Fruit fly (Drosophila melanogaster) whole organism, embryonic: Measurements from ENCODE around the gene Pink1.
A peak's percentile ranks its signal among the peaks of the same experiment; 100 is the strongest.

Source experiments
- Bdp1 ChIP-seq: fragments of 200-800 bp; sonication (Bioruptor generic); optimal IDR thresholded peaks from 3 replicates; lab custom pipeline; 2016; ENCODE audit warnings: missing biosample characterization, missing genetic modification characterization
- CG10462 ChIP-seq: fragments of 200-800 bp; sonication (Bioruptor generic); optimal IDR thresholded peaks from 2 replicates; lab custom pipeline; 2016; ENCODE audit warnings: missing biosample characterization, missing genetic modification characterization
- CG12219 ChIP-seq: fragments of 200-800 bp; sonication (Bioruptor generic); optimal IDR thresholded peaks from 3 replicates; lab custom pipeline; 2018; ENCODE audit warnings: missing biosample characterization, mild to moderate bottlenecking, missing genetic modification characterization
- CG14965 ChIP-seq: fragments of 200-800 bp; sonication (Bioruptor generic); optimal IDR thresholded peaks from 2 replicates; lab custom pipeline; 2016; ENCODE audit warnings: missing biosample characterization, missing genetic modification characterization, borderline replicate concordance
- CG1529 ChIP-seq: fragments of 200-800 bp; sonication (Bioruptor generic); optimal IDR thresholded peaks from 3 replicates; lab custom pipeline; 2018; ENCODE audit warnings: missing biosample characterization, missing genetic modification characterization
- CG17359 ChIP-seq: fragments of 200-800 bp; sonication (Bioruptor generic); optimal IDR thresholded peaks from 3 replicates; lab custom pipeline; 2018; ENCODE audit warnings: missing biosample characterization, mild to moderate bottlenecking, missing genetic modification characterization, moderate library complexity
- CG17385 ChIP-seq: fragments of 200-800 bp; sonication (Bioruptor generic); optimal IDR thresholded peaks from 3 replicates; lab custom pipeline; 2018; ENCODE audit warnings: missing biosample characterization, mild to moderate bottlenecking, missing genetic modification characterization
- CG2129 ChIP-seq: fragments of 200-800 bp; sonication (Bioruptor generic); IDR thresholded peaks from 2 replicates; pipeline ENCODE4 v1.3.6; 2022; ENCODE audit warnings: missing biosample characterization, missing genetic modification characterization; ENCODE audit not compliant: partially characterized antibody
- CG2199 ChIP-seq: fragments of 200-800 bp; sonication (Bioruptor generic); IDR thresholded peaks from 3 replicates; pipeline ENCODE4 v1.3.6; 2022; ENCODE audit warnings: missing biosample characterization, missing genetic modification characterization
- CG2678 ChIP-seq: fragments of 200-800 bp; sonication (Bioruptor generic); optimal IDR thresholded peaks from 3 replicates; lab custom pipeline; 2019; ENCODE audit warnings: missing biosample characterization, mild to moderate bottlenecking, missing genetic modification characterization, moderate library complexity
- CG31224 ChIP-seq: fragments of 200-800 bp; sonication (Bioruptor generic); IDR thresholded peaks from 2 replicates; pipeline ENCODE4 v1.3.6; 2022; ENCODE audit warnings: missing biosample characterization, missing genetic modification characterization
- CG3995 ChIP-seq: fragments of 200-800 bp; sonication (Bioruptor generic); optimal IDR thresholded peaks from 3 replicates; lab custom pipeline; 2016; ENCODE audit warnings: missing biosample characterization, missing genetic modification characterization
- CG42726 ChIP-seq: fragments of 200-800 bp; sonication (Bioruptor generic); IDR thresholded peaks from 2 replicates; pipeline ENCODE4 v1.3.6; 2022; ENCODE audit warnings: missing biosample characterization, missing genetic modification characterization; ENCODE audit not compliant: partially characterized antibody
- CG4282 ChIP-seq: fragments of 200-800 bp; sonication (Bioruptor generic); optimal IDR thresholded peaks from 2 replicates; lab custom pipeline; 2016; ENCODE audit warnings: missing biosample characterization, missing genetic modification characterization
- CG7271 ChIP-seq: fragments of 200-800 bp; sonication (Bioruptor generic); optimal IDR thresholded peaks from 2 replicates; lab custom pipeline; 2018; ENCODE audit warnings: missing biosample characterization, mild to moderate bottlenecking, missing genetic modification characterization, moderate library complexity
- CG7556 ChIP-seq: fragments of 200-800 bp; sonication (Bioruptor generic); optimal IDR thresholded peaks from 2 replicates; lab custom pipeline; 2017; ENCODE audit warnings: missing biosample characterization, mild to moderate bottlenecking, missing genetic modification characterization
- CG7928 ChIP-seq: fragments of 200-800 bp; sonication (Bioruptor generic); optimal IDR thresholded peaks from 2 replicates; lab custom pipeline; 2017; ENCODE audit warnings: missing biosample characterization, mild to moderate bottlenecking, missing genetic modification characterization
- CTCF ChIP-seq: fragments of 200-800 bp; sonication (Bioruptor generic); optimal IDR thresholded peaks from 2 replicates; lab custom pipeline; 2017; ENCODE audit warnings: missing biosample characterization, mild to moderate bottlenecking, missing genetic modification characterization, moderate library complexity
- Camta ChIP-seq: fragments of 200-800 bp; sonication (Bioruptor generic); optimal IDR thresholded peaks from 2 replicates; lab custom pipeline; 2016; ENCODE audit warnings: missing biosample characterization, missing genetic modification characterization
- D19A ChIP-seq: fragments of 200-800 bp; optimal IDR thresholded peaks from 3 replicates; lab custom pipeline; 2019; ENCODE audit warnings: missing biosample characterization, mild to moderate bottlenecking, missing genetic modification characterization, moderate library complexity
- Dll ChIP-seq: fragments of 200-800 bp; sonication (Bioruptor generic); IDR thresholded peaks from 4 replicates; pipeline ENCODE4 v1.3.6; 2022; ENCODE audit warnings: missing biosample characterization, missing genetic modification characterization; ENCODE audit not compliant: partially characterized antibody
- Dp ChIP-seq: fragments of 200-800 bp; sonication (Bioruptor generic); optimal IDR thresholded peaks from 2 replicates; lab custom pipeline; 2018; ENCODE audit warnings: missing biosample characterization, mild to moderate bottlenecking, missing genetic modification characterization, moderate library complexity
- Hmx ChIP-seq: fragments of 200-800 bp; sonication (Bioruptor generic); optimal IDR thresholded peaks from 2 replicates; lab custom pipeline; 2016; ENCODE audit warnings: missing biosample characterization, missing genetic modification characterization
- Max ChIP-seq: fragments of 200-800 bp; sonication (Bioruptor generic); optimal IDR thresholded peaks from 2 replicates; lab custom pipeline; 2016; ENCODE audit warnings: missing biosample characterization, mild to moderate bottlenecking, missing genetic modification characterization
- Nf-YB ChIP-seq: fragments of 200-800 bp; sonication (Bioruptor generic); optimal IDR thresholded peaks from 3 replicates; lab custom pipeline; 2019; ENCODE audit warnings: missing biosample characterization, mild to moderate bottlenecking, missing genetic modification characterization, moderate library complexity
- ac ChIP-seq: fragments of 200-800 bp; sonication (Bioruptor generic); optimal IDR thresholded peaks from 3 replicates; lab custom pipeline; 2017; ENCODE audit warnings: missing biosample characterization, mild to moderate bottlenecking, missing genetic modification characterization
- bcd ChIP-seq: fragments of 200-800 bp; sonication (Bioruptor generic); optimal IDR thresholded peaks from 2 replicates; lab custom pipeline; 2017; ENCODE audit warnings: missing biosample characterization, mild to moderate bottlenecking, missing genetic modification characterization
- fu2 ChIP-seq: fragments of 200-800 bp; sonication (Bioruptor generic); optimal IDR thresholded peaks from 2 replicates; lab custom pipeline; 2016; ENCODE audit warnings: missing biosample characterization, missing genetic modification characterization
- hbn ChIP-seq: fragments of 200-800 bp; sonication (Bioruptor generic); IDR thresholded peaks from 2 replicates; pipeline ENCODE4 v1.3.6; 2022; ENCODE audit warnings: missing biosample characterization, missing genetic modification characterization; ENCODE audit not compliant: partially characterized antibody
- jing ChIP-seq: fragments of 200-800 bp; sonication (Bioruptor generic); optimal IDR thresholded peaks from 2 replicates; lab custom pipeline; 2018; ENCODE audit warnings: missing biosample characterization, mild to moderate bottlenecking, missing genetic modification characterization
- kay ChIP-seq: fragments of 200-800 bp; sonication (Bioruptor generic); optimal IDR thresholded peaks from 2 replicates; lab custom pipeline; 2016; ENCODE audit warnings: missing biosample characterization, missing genetic modification characterization
- nau ChIP-seq: fragments of 200-800 bp; sonication (Bioruptor generic); optimal IDR thresholded peaks from 3 replicates; lab custom pipeline; 2017; ENCODE audit warnings: missing biosample characterization, mild to moderate bottlenecking, missing genetic modification characterization, missing genetic modification reagents
- nmo ChIP-seq: fragments of 200-800 bp; sonication (Bioruptor generic); optimal IDR thresholded peaks from 2 replicates; lab custom pipeline; 2018; ENCODE audit warnings: missing biosample characterization, mild to moderate bottlenecking, missing genetic modification characterization, moderate library complexity
- otp ChIP-seq: fragments of 200-800 bp; sonication (Bioruptor generic); IDR thresholded peaks from 3 replicates; pipeline ENCODE4, ENCODE4 v1.3.6; 2022; ENCODE audit warnings: missing biosample characterization, missing genetic modification characterization
- p53 ChIP-seq: fragments of 200-800 bp; sonication (Bioruptor generic); optimal IDR thresholded peaks from 2 replicates; lab custom pipeline; 2016; ENCODE audit warnings: missing biosample characterization, missing genetic modification characterization
- sc ChIP-seq, 3 experiments: fragments of >200 bp in 2 of 3; fragments of 200-800 bp in 1 of 3; sonication (Bioruptor generic) in 1 of 3; optimal IDR thresholded peaks; 2 replicates in 2 of 3; 3 replicates in 1 of 3; lab custom pipeline; 2017; ENCODE audit warnings: mild to moderate bottlenecking in 1 of 3, missing biosample characterization in 1 of 3, missing genetic modification characterization in 1 of 3, missing genetic modification reagents in 1 of 3
- sd ChIP-seq: fragments of 200-800 bp; sonication (Bioruptor generic); optimal IDR thresholded peaks from 3 replicates; lab custom pipeline; 2018; ENCODE audit warnings: missing biosample characterization, mild to moderate bottlenecking, missing genetic modification characterization, moderate library complexity
- seq ChIP-seq: fragments of 200-800 bp; sonication (Bioruptor generic); IDR thresholded peaks from 2 replicates; pipeline ENCODE4 v1.3.6; 2022; ENCODE audit warnings: missing biosample characterization, missing genetic modification characterization
- tin ChIP-seq: fragments of 200-800 bp; sonication (Bioruptor generic); optimal IDR thresholded peaks from 3 replicates; lab custom pipeline; 2016; ENCODE audit warnings: missing biosample characterization, missing genetic modification characterization
- tll ChIP-seq, 2 experiments: fragments of 200-800 bp in 1 of 2; fragments of >200 bp in 1 of 2; sonication (Bioruptor generic) in 1 of 2; optimal IDR thresholded peaks; 2 replicates each; lab custom pipeline; 2017 to 2019; ENCODE audit warnings: missing biosample characterization in 2 of 2, missing genetic modification characterization in 2 of 2, mild to moderate bottlenecking in 1 of 2, moderate library complexity in 1 of 2
- tna ChIP-seq: fragments of 200-800 bp; sonication (Bioruptor generic); IDR thresholded peaks from 2 replicates; pipeline ENCODE4 v1.3.6; 2022; ENCODE audit warnings: missing biosample characterization, missing genetic modification characterization; ENCODE audit not compliant: partially characterized antibody
- unc-4 ChIP-seq: fragments of 200-800 bp; sonication (Bioruptor generic); IDR thresholded peaks from 2 replicates; pipeline ENCODE4 v1.3.6; 2022; ENCODE audit warnings: missing biosample characterization, missing genetic modification characterization; ENCODE audit not compliant: partially characterized antibody
- wor ChIP-seq: fragments of 200-800 bp; sonication (Bioruptor generic); IDR thresholded peaks from 2 replicates; pipeline ENCODE4 v1.3.6; 2022; ENCODE audit warnings: missing biosample characterization, missing genetic modification characterization
- zfh1 ChIP-seq: fragments of 200-800 bp; sonication (Bioruptor generic); IDR thresholded peaks from 3 replicates; pipeline ENCODE4 v1.3.6; 2022; ENCODE audit warnings: missing biosample characterization, missing genetic modification characterization

The Pink1 gene

DNA sequence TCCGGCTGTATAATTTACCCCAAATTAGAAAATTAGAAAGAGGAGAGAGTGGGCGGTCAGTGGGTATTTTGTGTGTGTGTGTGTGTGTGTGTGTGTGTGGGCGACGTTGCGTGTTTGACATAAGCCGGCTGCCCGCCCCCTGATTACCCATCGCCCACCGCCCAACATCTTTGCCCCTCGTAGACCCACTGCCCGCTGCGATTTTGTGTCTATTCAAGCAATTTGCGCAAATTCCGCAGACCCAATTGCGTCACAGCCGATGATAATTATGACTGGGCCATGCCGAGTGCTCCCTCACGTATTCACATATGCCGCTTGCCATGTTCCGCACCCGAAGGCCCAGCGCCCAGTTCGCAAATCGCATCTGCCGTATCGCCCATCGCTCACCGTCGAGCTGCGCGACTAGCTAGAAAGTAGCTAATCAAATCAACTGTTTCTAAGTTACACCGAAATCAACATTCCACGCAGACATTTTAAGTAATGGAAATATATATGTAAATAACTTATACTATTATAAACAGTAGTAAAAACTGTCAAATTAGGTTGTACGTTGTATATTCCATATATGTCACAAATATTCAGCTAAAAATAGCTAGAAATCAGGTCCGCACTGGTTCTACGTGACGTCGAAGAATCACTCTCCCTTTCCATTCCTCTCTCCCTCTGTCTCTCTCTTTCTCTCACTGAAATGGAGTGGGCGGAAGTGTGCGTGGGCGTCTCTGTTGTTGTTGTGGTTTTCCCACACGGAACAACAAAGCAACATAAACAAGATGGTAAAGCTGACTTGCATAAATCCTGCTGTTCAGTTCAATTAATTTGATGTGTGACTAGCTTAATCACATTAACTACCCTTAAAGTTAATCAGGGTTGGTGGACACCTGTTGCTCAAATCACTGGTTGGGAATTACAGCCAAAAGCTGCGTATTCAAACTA, 26.7 kb upstream of the Pink1 start (continued):
- no peak for TF ChIP-seq kay (GFP tag; lab: Kevin White, UChicago)
- TF ChIP-seq CG7556 (GFP tag; lab: Kevin White, UChicago), result peak; percentile 64
- no peak for TF ChIP-seq zfh1 (GFP tag; lab: Robert Waterston, UW)
- peak; percentile 3 for TF ChIP-seq bcd (GFP tag; lab: Kevin White, UChicago)
- peak; percentile 30 for TF ChIP-seq CG12219
- no peak for TF ChIP-seq CG7928 (GFP tag; lab: Kevin White, UChicago)
- TF ChIP-seq CG42726 (GFP tag; lab: Robert Waterston, UW), result no peak
- TF ChIP-seq tll (GFP tag; optimal IDR thresholded peaks at IDR 0.05; lab: Kevin White, UChicago), result peak in 1 of 2 experiments; percentile 38
- TF ChIP-seq CG1529 (GFP tag; lab: Kevin White, UChicago), result no peak
- peak; percentile 40 for TF ChIP-seq CG17385 (GFP tag; lab: Kevin White, UChicago)
- TF ChIP-seq Dll (GFP tag; lab: Robert Waterston, UW), result peak; percentile 34; the same call in 1 of the 4 replicates
- TF ChIP-seq otp (GFP tag; lab: Robert Waterston, UW), result no peak
- no peak for TF ChIP-seq CG31224 (GFP tag; lab: Robert Waterston, UW)
- peak; percentile 27 for TF ChIP-seq CG17359 (tag; lab: Kevin White, UChicago)
- TF ChIP-seq nau (GFP tag; lab: Kevin White, UChicago), result peak; percentile 33
- TF ChIP-seq CG3995 (GFP tag; lab: Kevin White, UChicago), result no peak
- TF ChIP-seq Dp, result no peak
- no peak for TF ChIP-seq CG10462 (GFP tag; lab: Kevin White, UChicago)
- TF ChIP-seq sc (optimal IDR thresholded peaks at IDR 0.05; lab: Kevin White, UChicago), result no peak
- no peak for TF ChIP-seq sc (GFP tag; optimal IDR thresholded peaks at IDR 0.05; lab: Kevin White, UChicago)
- no peak for TF ChIP-seq CG2129 (GFP tag; lab: Robert Waterston, UW)
- TF ChIP-seq Bdp1 (GFP tag; lab: Kevin White, UChicago), result no peak
- TF ChIP-seq Camta (GFP tag; lab: Kevin White, UChicago), result no peak
- no peak for TF ChIP-seq wor (GFP tag; lab: Robert Waterston, UW)
- TF ChIP-seq unc-4 (GFP tag; lab: Robert Waterston, UW), result no peak
- no peak for TF ChIP-seq hbn (GFP tag; lab: Robert Waterston, UW)
- no peak for TF ChIP-seq CG14965
- no peak for TF ChIP-seq fu2 (GFP tag; lab: Kevin White, UChicago)
- no peak for TF ChIP-seq Hmx (GFP tag; lab: Kevin White, UChicago)
- TF ChIP-seq sd (tag; lab: Kevin White, UChicago), result peak; percentile 93
- TF ChIP-seq Nf-YB (GFP tag; lab: Kevin White, UChicago), result peak; percentile 33
- no peak for TF ChIP-seq tna (GFP tag; lab: Robert Waterston, UW)
- peak; percentile 15 for TF ChIP-seq Max (GFP tag; lab: Kevin White, UChicago)
- no peak for TF ChIP-seq CTCF (GFP tag; lab: Kevin White, UChicago)
- peak; percentile 42 for TF ChIP-seq D19A
- no peak for TF ChIP-seq seq (GFP tag; lab: Robert Waterston, UW)
- no peak for TF ChIP-seq CG7271 (tag; lab: Kevin White, UChicago)
- no peak for TF ChIP-seq jing (GFP tag; lab: Kevin White, UChicago)
- TF ChIP-seq tin (GFP tag; lab: Kevin White, UChicago), result no peak
- no peak for TF ChIP-seq CG2199
- TF ChIP-seq CG2678 (tag; lab: Kevin White, UChicago), result peak; percentile 75
- peak; percentile 52 for TF ChIP-seq nmo
- no peak for TF ChIP-seq CG4282 (GFP tag; lab: Kevin White, UChicago)
- TF ChIP-seq ac (GFP tag; lab: Kevin White, UChicago), result no peak
- no peak for TF ChIP-seq p53 (GFP tag; lab: Kevin White, UChicago)
- TF ChIP-seq, all 482 proteins: peak for 163
